Fruit fly (Drosophila melanogaster) whole organism, pupa: ENCODE results near the gene RasGAP1.

Source experiments
- CG13204 ChIP-seq: fragments of 200-800 bp; sonication (Bioruptor generic); optimal IDR thresholded peaks from 2 replicates; lab custom pipeline; 2018; ENCODE audit warnings: missing biosample characterization, mild to moderate bottlenecking, missing genetic modification characterization, moderate library complexity
- CG17806 ChIP-seq: fragments of 200-800 bp; sonication (Bioruptor generic); optimal IDR thresholded peaks from 2 replicates; lab custom pipeline; 2018; ENCODE audit warnings: missing biosample characterization, mild to moderate bottlenecking, missing genetic modification characterization, moderate library complexity
- CG34367 ChIP-seq: fragments of 200-800 bp; sonication (Bioruptor generic); optimal IDR thresholded peaks from 2 replicates; lab custom pipeline; 2018; ENCODE audit warnings: missing biosample characterization, mild to moderate bottlenecking, missing genetic modification characterization
- CG4496 ChIP-seq: fragments of 200-800 bp; sonication (Bioruptor generic); IDR thresholded peaks from 3 replicates; pipeline ENCODE4 v1.3.6; 2022; ENCODE audit warnings: missing biosample characterization, missing genetic modification characterization
- CG8301 ChIP-seq: fragments of 200-800 bp; sonication (Bioruptor generic); optimal IDR thresholded peaks from 2 replicates; lab custom pipeline; 2018; ENCODE audit warnings: missing biosample characterization, mild to moderate bottlenecking, missing genetic modification characterization
- D1 ChIP-seq: fragments of 200-800 bp; sonication (Bioruptor generic); optimal IDR thresholded peaks from 2 replicates; lab custom pipeline; 2018; ENCODE audit warnings: missing biosample characterization, mild to moderate bottlenecking, missing genetic modification characterization, moderate library complexity
- EcR ChIP-seq: fragments of 200-800 bp; sonication (Bioruptor generic); optimal IDR thresholded peaks from 3 replicates; lab custom pipeline; 2019; ENCODE audit warnings: missing biosample characterization, missing genetic modification characterization, mild to moderate bottlenecking, moderate library complexity, missing genetic modification reagents
- Snoo ChIP-seq: fragments of 200-800 bp; sonication (Bioruptor generic); optimal IDR thresholded peaks from 3 replicates; lab custom pipeline; 2017; ENCODE audit warnings: missing biosample characterization, mild to moderate bottlenecking, missing genetic modification characterization, inconsistent platforms
- fd96Ca ChIP-seq: fragments of 200-800 bp; sonication (Bioruptor generic); IDR thresholded peaks from 3 replicates; pipeline ENCODE4 v1.3.6; 2022; ENCODE audit warnings: missing biosample characterization, missing genetic modification characterization

- TF ChIP-seq D1 (tag; lab: Kevin White, UChicago) (no peak), CG17806 (tag; lab: Kevin White, UChicago) (no peak), CG13204 (GFP tag; lab: Kevin White, UChicago) (no peak), CG34367 (tag; lab: Kevin White, UChicago) (no peak), CG8301 (tag; lab: Kevin White, UChicago) (no peak), EcR (no peak), fd96Ca (GFP tag; lab: Robert Waterston, UW) (no peak), Snoo (tag; lab: Kevin White, UChicago) (no peak), CG4496 (GFP tag; lab: Robert Waterston, UW) (no peak)
Observed at dm6 chr3L:9864275-9865052, 9.4 kb upstream of the RasGAP1 start, which contains the start of the genes iPLA2-VIA and Ciz1.
